Fruit fly (Drosophila melanogaster): ENCODE results near the gene CG4619.
A peak's percentile ranks its signal among the peaks of the same experiment; 100 is the strongest.

The CG4619 gene

DNA sequence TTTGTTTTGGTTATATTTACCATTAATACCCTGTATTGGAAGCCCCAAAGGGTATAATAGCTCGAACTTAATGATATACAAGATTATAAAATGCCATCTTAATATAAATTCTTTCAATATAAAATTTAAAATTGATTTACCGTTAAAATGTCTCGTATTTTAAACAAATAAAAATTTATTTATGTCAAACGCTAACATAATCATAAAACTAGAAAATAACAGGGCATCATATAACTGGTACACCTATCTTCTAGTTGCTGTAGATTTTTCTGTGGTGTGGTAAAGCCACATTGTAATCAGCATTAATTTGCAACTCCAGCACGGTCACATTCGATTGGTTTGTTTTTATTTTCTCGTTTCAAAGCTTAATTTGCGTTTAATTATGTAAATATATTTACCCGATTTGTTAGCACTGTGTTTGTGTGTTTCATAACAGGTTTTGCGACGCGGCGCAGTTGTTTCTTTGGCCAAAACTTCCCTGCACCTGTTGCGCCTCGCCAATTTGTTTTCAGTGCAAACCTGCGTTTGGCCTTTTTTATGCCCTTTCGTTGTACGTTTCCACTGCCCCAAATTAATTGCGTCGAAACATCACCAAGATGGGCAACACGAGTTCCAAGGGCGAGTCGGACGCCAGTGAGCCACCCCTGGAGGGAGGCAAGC lies 18.5 kb downstream of the CG4619 start, which contains the start of the genes CG4658 and CG5846 (continued):
- no peak for TF ChIP-seq Neu2 (GFP tag; optimal IDR thresholded peaks at IDR 0.05; ENCODE audit: borderline replicate concordance)
- TF ChIP-seq ind (GFP tag; optimal IDR thresholded peaks at IDR 0.05) = peak; percentile 95
- TF ChIP-seq PHDP (tag; optimal IDR thresholded peaks at IDR 0.05) = peak; percentile 97
- peak; percentile 82 for TF ChIP-seq Camta (GFP tag; optimal IDR thresholded peaks at IDR 0.05)
- peak; percentile 97 for TF ChIP-seq gsb-n (tag; optimal IDR thresholded peaks at IDR 0.05)
- TF ChIP-seq CG9876 (GFP tag; optimal IDR thresholded peaks at IDR 0.05) = peak; percentile 50
- TF ChIP-seq Fer1 (GFP tag; optimal IDR thresholded peaks at IDR 0.05) = peak; percentile 88
- peak; percentile 96 for TF ChIP-seq CG8924 (tag; optimal IDR thresholded peaks at IDR 0.05)
- peak; percentile 86 for TF ChIP-seq CG3407 (GFP tag; optimal IDR thresholded peaks at IDR 0.05)
- no peak for TF ChIP-seq inv (GFP tag; IDR thresholded peaks at IDR 0.05; ENCODE audit: partially characterized antibody)
- no peak for TF ChIP-seq CG6791 (GFP tag; IDR thresholded peaks at IDR 0.05; ENCODE audit: partially characterized antibody)
- peak; percentile 86 for TF ChIP-seq CG15011 (GFP tag; optimal IDR thresholded peaks at IDR 0.05)
- peak; percentile 86 for TF ChIP-seq CG5953 (GFP tag; IDR thresholded peaks at IDR 0.05)
- peak; percentile 98 for TF ChIP-seq Xrp1 (GFP tag; IDR thresholded peaks at IDR 0.05)
- peak; percentile 88 for TF ChIP-seq CG11247 (GFP tag; IDR thresholded peaks at IDR 0.05)
- TF ChIP-seq danr (GFP tag; IDR thresholded peaks at IDR 0.05) = peak; percentile 90
- peak; percentile 94 for TF ChIP-seq CG14441 (GFP tag; IDR thresholded peaks at IDR 0.05)
- peak; percentile 63; the same call in 2 of the 3 replicates for TF ChIP-seq CG6175 (GFP tag; IDR thresholded peaks at IDR 0.05)
- TF ChIP-seq CG9932 (GFP tag; IDR thresholded peaks at IDR 0.05) = peak; percentile 90
- peak; percentile 97 for TF ChIP-seq CG17829 (tag; optimal IDR thresholded peaks at IDR 0.05)
- no peak for TF ChIP-seq sna (GFP tag; IDR thresholded peaks at IDR 0.05; ENCODE audit: partially characterized antibody)
- TF ChIP-seq btn (GFP tag; optimal IDR thresholded peaks at IDR 0.05) = no peak
- TF ChIP-seq HmgD (GFP tag; optimal IDR thresholded peaks at IDR 0.05) = peak; percentile 23
- peak; percentile 94 for TF ChIP-seq Spps (tag; optimal IDR thresholded peaks at IDR 0.05)
- TF ChIP-seq br (optimal IDR thresholded peaks at IDR 0.05) = no peak
- no peak for TF ChIP-seq Jarid2 (GFP tag; optimal IDR thresholded peaks at IDR 0.05)
- TF ChIP-seq Kr (GFP tag; optimal IDR thresholded peaks at IDR 0.05) = no peak
- TF ChIP-seq CG10462 (GFP tag; optimal IDR thresholded peaks at IDR 0.05) = peak; percentile 93
- peak; percentile 17 for TF ChIP-seq Dad (GFP tag; optimal IDR thresholded peaks at IDR 0.05)
- TF ChIP-seq unc-4 (GFP tag; IDR thresholded peaks at IDR 0.05; ENCODE audit: partially characterized antibody) = no peak
- TF ChIP-seq CG34422 (GFP tag; IDR thresholded peaks at IDR 0.05) = peak; percentile 96
- TF ChIP-seq Sry-β (GFP tag; optimal IDR thresholded peaks at IDR 0.05) = peak; percentile 39
- TF ChIP-seq vvl (GFP tag; IDR thresholded peaks at IDR 0.05) = peak; percentile 98
- peak; percentile 58 for TF ChIP-seq pnt (GFP tag; optimal IDR thresholded peaks at IDR 0.05)
- TF ChIP-seq peb (GFP tag; IDR thresholded peaks at IDR 0.05) = peak; percentile 95
- peak; percentile 93 for TF ChIP-seq CG15269 (tag; optimal IDR thresholded peaks at IDR 0.05)
- peak; percentile 80 for TF ChIP-seq CG8944 (GFP tag; optimal IDR thresholded peaks at IDR 0.05)
- peak; percentile 74 for TF ChIP-seq BtbVII (GFP tag; optimal IDR thresholded peaks at IDR 0.05)
- TF ChIP-seq CG32767 (GFP tag; IDR thresholded peaks at IDR 0.05) = peak; percentile 96
- peak; percentile 89 for TF ChIP-seq CG10147 (GFP tag; optimal IDR thresholded peaks at IDR 0.05)
- peak; percentile 81 for TF ChIP-seq CG13624 (GFP tag; optimal IDR thresholded peaks at IDR 0.05)
- peak; percentile 94 for TF ChIP-seq Hsf (GFP tag; optimal IDR thresholded peaks at IDR 0.05)
- peak; percentile 50; the same call in 1 of the 2 replicates for TF ChIP-seq dan (GFP tag; IDR thresholded peaks at IDR 0.05)
- TF ChIP-seq pita (GFP tag; optimal IDR thresholded peaks at IDR 0.05) = no peak
- TF ChIP-seq Rfx (GFP tag; IDR thresholded peaks at IDR 0.05) = peak; percentile 90
- no peak for TF ChIP-seq cg (GFP tag; optimal IDR thresholded peaks at IDR 0.05)
- peak; percentile 91 for TF ChIP-seq cato (GFP tag; optimal IDR thresholded peaks at IDR 0.05; ENCODE audit: borderline replicate concordance)
- TF ChIP-seq CG1832 (GFP tag; optimal IDR thresholded peaks at IDR 0.05) = no peak
- peak; percentile 26 for TF ChIP-seq ab (GFP tag; optimal IDR thresholded peaks at IDR 0.05)
- TF ChIP-seq Dip2 (GFP tag; IDR thresholded peaks at IDR 0.05) = peak; percentile 50
